Fruit fly (Drosophila melanogaster): Measurements from ENCODE around the gene TM9SF2.

TM9SF2 gene

dm6 chr2L:20776940-20777502 is 42.9 kb upstream of the TM9SF2 start (continued):
- peak; percentile 16 for TF ChIP-seq phol (tag; optimal IDR thresholded peaks at IDR 0.05)
- no peak for TF ChIP-seq Eip74EF (GFP tag; optimal IDR thresholded peaks at IDR 0.05)
- no peak for TF ChIP-seq grau (tag; optimal IDR thresholded peaks at IDR 0.05)
- TF ChIP-seq CG1024 (GFP tag; IDR thresholded peaks at IDR 0.05) = no peak
- no peak for TF ChIP-seq dpn (GFP tag; optimal IDR thresholded peaks at IDR 0.05)
- peak; percentile 60; the same call in 1 of the 3 replicates for TF ChIP-seq z (GFP tag; IDR thresholded peaks at IDR 0.05)
- no peak for TF ChIP-seq gsb-n (tag; optimal IDR thresholded peaks at IDR 0.05)
- TF ChIP-seq Hr39 (optimal IDR thresholded peaks at IDR 0.05) = no peak
- TF ChIP-seq CG12219 (GFP tag; optimal IDR thresholded peaks at IDR 0.05) = no peak
- no peak for TF ChIP-seq E2f2 (GFP tag; IDR thresholded peaks at IDR 0.05)
- TF ChIP-seq inv (GFP tag; IDR thresholded peaks at IDR 0.05; ENCODE audit: partially characterized antibody) = no peak
- TF ChIP-seq hb (GFP tag; IDR thresholded peaks at IDR 0.05; ENCODE audit: partially characterized antibody) = no peak
- TF ChIP-seq al (GFP tag; IDR thresholded peaks at IDR 0.05) = no peak
- no peak for TF ChIP-seq Atf3 (GFP tag; optimal IDR thresholded peaks at IDR 0.05)
- TF ChIP-seq hkb (optimal IDR thresholded peaks at IDR 0.05) = no peak
- TF ChIP-seq hkb (GFP tag; IDR thresholded peaks at IDR 0.05) = no peak
- TF ChIP-seq br (optimal IDR thresholded peaks at IDR 0.05) = no peak
- no peak for TF ChIP-seq CG2116 (GFP tag; optimal IDR thresholded peaks at IDR 0.05)
- TF ChIP-seq MTF-1 (GFP tag; optimal IDR thresholded peaks at IDR 0.05; ENCODE audit: borderline replicate concordance) = no peak
- TF ChIP-seq CG4404 (GFP tag; IDR thresholded peaks at IDR 0.05) = no peak
- no peak for TF ChIP-seq croc (GFP tag; conservative IDR thresholded peaks at IDR 0.05)
- TF ChIP-seq CG10321 (GFP tag; IDR thresholded peaks at IDR 0.05) = 0 out of 2 replicates have a peak, but pooled peaks have one; percentile 21
- TF ChIP-seq CG17829 (tag; optimal IDR thresholded peaks at IDR 0.05) = no peak
- no peak for TF ChIP-seq CG14050 (GFP tag; IDR thresholded peaks at IDR 0.05)
- no peak for TF ChIP-seq CG17568 (GFP tag; optimal IDR thresholded peaks at IDR 0.05)
- no peak for TF ChIP-seq D19B (GFP tag; optimal IDR thresholded peaks at IDR 0.05)
- peak; percentile 71 for TF ChIP-seq CG1832 (GFP tag; optimal IDR thresholded peaks at IDR 0.05)
- TF ChIP-seq lola (GFP tag; optimal IDR thresholded peaks at IDR 0.05) = no peak
- no peak for TF ChIP-seq vvl (GFP tag; IDR thresholded peaks at IDR 0.05)
- TF ChIP-seq Nf-YB (GFP tag; optimal IDR thresholded peaks at IDR 0.05) = peak; percentile 87
- TF ChIP-seq ems (GFP tag; optimal IDR thresholded peaks at IDR 0.05) = no peak
- TF ChIP-seq CG5953 (GFP tag; IDR thresholded peaks at IDR 0.05) = no peak
- TF ChIP-seq salm (tag; optimal IDR thresholded peaks at IDR 0.05) = no peak
- TF ChIP-seq en (GFP tag; optimal IDR thresholded peaks at IDR 0.05) = no peak
- no peak for TF ChIP-seq CG3726 (GFP tag; IDR thresholded peaks at IDR 0.05)

DNA sequence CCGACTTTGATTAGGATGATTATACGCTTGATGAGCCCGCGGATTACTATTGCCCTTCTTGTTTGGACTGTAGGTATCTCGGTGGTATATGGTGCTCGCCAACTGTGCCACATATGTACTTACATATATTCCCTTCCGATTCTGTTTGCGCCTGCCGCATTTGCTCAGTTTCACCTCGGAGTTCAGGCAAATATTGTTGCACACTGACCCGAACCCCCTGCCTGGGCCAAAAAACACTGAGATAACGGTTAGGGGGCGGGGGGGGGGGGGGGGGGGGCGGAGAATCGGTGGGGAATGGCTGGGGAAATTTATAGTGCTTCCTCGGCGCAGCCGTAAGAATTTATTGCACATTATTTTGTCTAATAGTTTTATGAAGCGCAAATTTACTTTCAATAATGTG is 41.8 kb upstream of the TM9SF2 start:
- TF ChIP-seq jing (GFP tag; optimal IDR thresholded peaks at IDR 0.05) = no peak
- TF ChIP-seq exex (tag; optimal IDR thresholded peaks at IDR 0.05) = peak; percentile 55
- no peak for TF ChIP-seq kni (GFP tag; optimal IDR thresholded peaks at IDR 0.05)
- TF ChIP-seq CG11085 (GFP tag; IDR thresholded peaks at IDR 0.05) = 0 out of 2 replicates have a peak, but pooled peaks have one; percentile 27
- TF ChIP-seq crol (GFP tag; IDR thresholded peaks at IDR 0.05) = peak; percentile 41; the same call in 1 of the 2 replicates
- peak; percentile 56 for TF ChIP-seq sug (tag; optimal IDR thresholded peaks at IDR 0.05)
- no peak for TF ChIP-seq CG6689 (GFP tag; IDR thresholded peaks at IDR 0.05)
